Worm (Caenorhabditis elegans) whole organism, midembryonic: ENCODE results near the gene K06H7.1.

ENCODE experiments used
- T22C8.4 ChIP-seq: fragments of 200-800 bp; sonication (Bioruptor generic); IDR thresholded peaks from 2 replicates; pipeline ENCODE4 v1.3.6; 2022; ENCODE audit warnings: missing genetic modification characterization, missing compliant biosample characterization
- flt-1 ChIP-seq: fragments of 200-800 bp; sonication (Bioruptor generic); IDR thresholded peaks from 2 replicates; pipeline ENCODE4 v1.3.6; 2022; ENCODE audit warnings: missing genetic modification characterization, missing compliant biosample characterization
- ref-1 ChIP-seq: fragments of 200-800 bp; sonication (Bioruptor generic); conservative IDR thresholded peaks from 2 replicates; pipeline ENCODE4 v1.3.6; 2022; ENCODE audit warnings: missing genetic modification reagents, missing genetic modification characterization, missing compliant biosample characterization
- tab-1 ChIP-seq: fragments of 200-800 bp; sonication (Bioruptor generic); IDR thresholded peaks from 2 replicates; pipeline ENCODE4 v1.3.6; 2022; ENCODE audit warnings: missing genetic modification characterization, missing compliant biosample characterization
- ztf-23 ChIP-seq: fragments of 200-800 bp; sonication (Bioruptor generic); IDR thresholded peaks from 2 replicates; pipeline ENCODE4 v1.3.6; 2022; ENCODE audit warnings: missing genetic modification reagents, missing genetic modification characterization, missing compliant biosample characterization

DNA sequence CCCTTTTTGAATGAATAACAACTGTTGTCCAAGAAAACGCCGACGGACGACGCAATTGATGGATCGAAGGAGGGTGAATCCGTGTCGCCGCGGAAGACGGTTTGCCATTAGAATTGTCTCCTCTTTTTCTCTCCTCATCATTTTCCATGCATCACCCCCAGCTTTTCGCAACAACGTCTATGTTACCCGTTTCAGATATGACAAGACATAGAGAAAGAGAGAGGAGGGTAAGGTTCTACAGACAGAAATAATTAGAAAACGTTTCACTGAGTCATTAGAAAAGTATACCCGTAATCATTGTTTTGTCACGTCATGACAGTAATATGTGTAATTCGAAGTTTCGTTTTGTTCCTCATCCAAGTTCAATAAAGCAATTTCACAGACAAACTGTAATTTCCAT, 6.6 kb downstream of the K06H7.1 start:
- no peak for TF ChIP-seq T22C8.4 (GFP tag; lab: Robert Waterston, UW)
- no peak for TF ChIP-seq ref-1 (GFP tag; lab: Robert Waterston, UW)
- no peak for TF ChIP-seq ztf-23 (GFP tag; lab: Robert Waterston, UW)
- TF ChIP-seq tab-1 (GFP tag; lab: Robert Waterston, UW): no peak
- no peak for TF ChIP-seq flt-1 (GFP tag; lab: Robert Waterston, UW)
